Worm (Caenorhabditis elegans) whole organism, L2 larva: ENCODE data around the gene C11G10.1.

ENCODE experiments used
- C34F6.9 ChIP-seq: fragments of 150-350 bp; optimal IDR thresholded peaks from 2 replicates; lab custom pipeline; 2014; ENCODE audit warnings: missing biosample characterization, missing genetic modification characterization
- F13H6.1 ChIP-seq: sonication (generic microtip); optimal IDR thresholded peaks from 2 replicates; lab custom pipeline; 2016; ENCODE audit warnings: missing genetic modification characterization, missing compliant biosample characterization
- R02D3.7 ChIP-seq: fragments of 150-350 bp; optimal IDR thresholded peaks from 2 replicates; lab custom pipeline; 2014; ENCODE audit warnings: missing biosample characterization, missing genetic modification characterization
- Y55F3AM.14 ChIP-seq: fragments of 200-800 bp; sonication (Bioruptor generic); optimal IDR thresholded peaks from 2 replicates; lab custom pipeline; 2018; ENCODE audit warnings: mild to moderate bottlenecking, missing genetic modification characterization, missing compliant biosample characterization
- ZK546.5 ChIP-seq: sonication (generic microtip); optimal IDR thresholded peaks from 2 replicates; lab custom pipeline; 2017; ENCODE audit warnings: missing biosample characterization, missing genetic modification characterization
- alr-1 ChIP-seq: fragments of 150-350 bp; optimal IDR thresholded peaks from 2 replicates; lab custom pipeline; 2014; ENCODE audit warnings: missing biosample characterization, missing genetic modification characterization
- aly-2 ChIP-seq: fragments of 150-350 bp; optimal IDR thresholded peaks from 2 replicates; lab custom pipeline; 2014; ENCODE audit warnings: missing biosample characterization, missing genetic modification characterization
- ama-1 ChIP-seq: fragments of 150-350 bp; optimal IDR thresholded peaks from 2 replicates; lab custom pipeline; 2018; ENCODE audit warnings: inconsistent platforms
- blmp-1 ChIP-seq: sonication (generic microtip); optimal IDR thresholded peaks from 2 replicates; lab custom pipeline; 2017; ENCODE audit warnings: missing genetic modification characterization, mild to moderate bottlenecking, missing compliant biosample characterization, antibody characterized with exemption, moderate library complexity; ENCODE audit not compliant: insufficient read depth
- ceh-16 ChIP-seq: fragments of 150-350 bp; optimal IDR thresholded peaks from 2 replicates; lab custom pipeline; 2014; ENCODE audit warnings: missing biosample characterization, missing genetic modification characterization
- ceh-82 ChIP-seq: fragments of 150-350 bp; optimal IDR thresholded peaks from 2 replicates; lab custom pipeline; 2014; ENCODE audit warnings: missing biosample characterization, missing genetic modification characterization
- crh-2 ChIP-seq: sonication (generic microtip); optimal IDR thresholded peaks from 2 replicates; lab custom pipeline; 2017; ENCODE audit warnings: missing biosample characterization, missing genetic modification characterization
- dmd-4 ChIP-seq: sonication (generic microtip); optimal IDR thresholded peaks from 2 replicates; lab custom pipeline; 2017; ENCODE audit warnings: missing biosample characterization, missing genetic modification characterization
- egl-27 ChIP-seq: sonication (generic microtip); optimal IDR thresholded peaks from 3 replicates; lab custom pipeline; 2017; ENCODE audit warnings: missing biosample characterization, missing genetic modification reagents, missing genetic modification characterization
- elt-1 ChIP-seq: fragments of 150-350 bp; optimal IDR thresholded peaks from 2 replicates; lab custom pipeline; 2014; ENCODE audit warnings: missing biosample characterization, missing genetic modification characterization
- elt-3 ChIP-seq: sonication (generic microtip); optimal IDR thresholded peaks from 2 replicates; lab custom pipeline; 2017; ENCODE audit warnings: missing biosample characterization, missing genetic modification characterization
- fos-1 ChIP-seq: fragments of 150-350 bp; optimal IDR thresholded peaks from 2 replicates; lab custom pipeline; 2014; ENCODE audit warnings: missing biosample characterization, missing genetic modification characterization
- gmeb-1 ChIP-seq: fragments of 150-350 bp; optimal IDR thresholded peaks from 2 replicates; lab custom pipeline; 2014; ENCODE audit warnings: missing biosample characterization, missing genetic modification characterization
- lin-11 ChIP-seq: fragments of 150-350 bp; sonication (generic microtip); optimal IDR thresholded peaks from 2 replicates; lab custom pipeline; 2014; ENCODE audit warnings: missing biosample characterization, missing genetic modification characterization, inconsistent platforms, mixed read lengths
- lin-13 ChIP-seq: fragments of 150-350 bp; optimal IDR thresholded peaks from 2 replicates; lab custom pipeline; 2014; ENCODE audit warnings: missing biosample characterization, missing genetic modification reagents, missing genetic modification characterization
- lin-39 ChIP-seq: fragments of 150-350 bp; optimal IDR thresholded peaks from 2 replicates; lab custom pipeline; 2014; ENCODE audit warnings: missing biosample characterization, missing genetic modification reagents, missing genetic modification characterization
- lsy-2 ChIP-seq, 2 experiments: fragments of 150-350 bp in 1 of 2; sonication (generic microtip) in 1 of 2; optimal IDR thresholded peaks; 2 replicates each; lab custom pipeline; 2014 to 2017; ENCODE audit warnings: missing biosample characterization in 2 of 2, missing genetic modification characterization in 2 of 2
- mab-5 ChIP-seq: fragments of 150-350 bp; optimal IDR thresholded peaks from 2 replicates; lab custom pipeline; 2014; ENCODE audit warnings: missing biosample characterization, missing genetic modification characterization
- mbf-1 ChIP-seq: sonication (generic microtip); optimal IDR thresholded peaks from 2 replicates; lab custom pipeline; 2017; ENCODE audit warnings: missing biosample characterization, missing genetic modification characterization
- mdl-1 ChIP-seq, 2 experiments: fragments of 150-350 bp in 1 of 2; sonication (generic microtip) in 1 of 2; optimal IDR thresholded peaks; 2 replicates each; lab custom pipeline; 2017; ENCODE audit warnings: missing biosample characterization in 2 of 2, missing genetic modification characterization in 2 of 2
- nhr-10 ChIP-seq: sonication (generic microtip); optimal IDR thresholded peaks from 2 replicates; lab custom pipeline; 2017; ENCODE audit warnings: missing biosample characterization, missing genetic modification characterization
- nhr-11 ChIP-seq: fragments of 150-350 bp; optimal IDR thresholded peaks from 2 replicates; lab custom pipeline; 2014; ENCODE audit warnings: missing biosample characterization, missing genetic modification characterization
- nhr-12 ChIP-seq: fragments of 150-350 bp; optimal IDR thresholded peaks from 2 replicates; lab custom pipeline; 2014; ENCODE audit warnings: missing biosample characterization, missing genetic modification characterization
- nhr-129 ChIP-seq: fragments of 150-350 bp; optimal IDR thresholded peaks from 2 replicates; lab custom pipeline; 2014; ENCODE audit warnings: missing biosample characterization, missing genetic modification characterization
- nhr-21 ChIP-seq: fragments of 150-350 bp; optimal IDR thresholded peaks from 2 replicates; lab custom pipeline; 2014; ENCODE audit warnings: missing biosample characterization, missing genetic modification characterization
- nhr-23 ChIP-seq: fragments of 150-350 bp; optimal IDR thresholded peaks from 2 replicates; lab custom pipeline; 2014; ENCODE audit warnings: missing biosample characterization, missing genetic modification reagents, missing genetic modification characterization
- nhr-237 ChIP-seq: fragments of 150-350 bp; optimal IDR thresholded peaks from 2 replicates; lab custom pipeline; 2014; ENCODE audit warnings: missing biosample characterization, missing genetic modification characterization
- nhr-25 ChIP-seq: fragments of 150-350 bp; sonication (generic microtip); optimal IDR thresholded peaks from 3 replicates; lab custom pipeline; 2014; ENCODE audit warnings: missing biosample characterization, missing genetic modification characterization
- nhr-6 ChIP-seq: fragments of 150-350 bp; optimal IDR thresholded peaks from 2 replicates; lab custom pipeline; 2014; ENCODE audit warnings: missing biosample characterization, missing genetic modification characterization
- nhr-77 ChIP-seq: fragments of 150-350 bp; optimal IDR thresholded peaks from 2 replicates; lab custom pipeline; 2014; ENCODE audit warnings: missing biosample characterization, missing genetic modification characterization
- peb-1 ChIP-seq: fragments of 150-350 bp; optimal IDR thresholded peaks from 2 replicates; lab custom pipeline; 2014; ENCODE audit warnings: missing biosample characterization, missing genetic modification characterization
- sem-4 ChIP-seq: fragments of 150-350 bp; optimal IDR thresholded peaks from 2 replicates; lab custom pipeline; 2014; ENCODE audit warnings: missing biosample characterization, missing genetic modification reagents, missing genetic modification characterization
- skn-1 ChIP-seq: sonication (generic microtip); optimal IDR thresholded peaks from 2 replicates; lab custom pipeline; 2017; ENCODE audit warnings: missing biosample characterization, missing genetic modification characterization
- sma-3 ChIP-seq: sonication (generic microtip); optimal IDR thresholded peaks from 2 replicates; lab custom pipeline; 2016; ENCODE audit warnings: missing genetic modification reagents, missing genetic modification characterization, missing compliant biosample characterization
- sma-9 ChIP-seq, 2 experiments: fragments of 150-350 bp in 1 of 2; sonication (generic microtip) in 1 of 2; optimal IDR thresholded peaks; 2 replicates each; lab custom pipeline; 2014 to 2016; ENCODE audit warnings: missing genetic modification characterization in 2 of 2, mild to moderate bottlenecking in 1 of 2, missing biosample characterization in 1 of 2, missing compliant biosample characterization in 1 of 2, missing genetic modification reagents in 1 of 2, moderate library complexity in 1 of 2
- snpc-4 ChIP-seq: fragments of 150-350 bp; optimal IDR thresholded peaks from 2 replicates; lab custom pipeline; 2014; ENCODE audit warnings: missing biosample characterization, missing genetic modification characterization
- unc-39 ChIP-seq: fragments of 150-350 bp; optimal IDR thresholded peaks from 2 replicates; lab custom pipeline; 2014; ENCODE audit warnings: missing biosample characterization, missing genetic modification characterization
- unc-55 ChIP-seq: fragments of 150-350 bp; sonication (generic microtip); optimal IDR thresholded peaks from 3 replicates; lab custom pipeline; 2014; ENCODE audit warnings: missing biosample characterization, missing genetic modification reagents, missing genetic modification characterization
- unc-62 ChIP-seq: fragments of 150-350 bp; optimal IDR thresholded peaks from 2 replicates; lab custom pipeline; 2014; ENCODE audit warnings: missing biosample characterization, missing genetic modification reagents, missing genetic modification characterization
- zag-1 ChIP-seq: fragments of 150-350 bp; optimal IDR thresholded peaks from 2 replicates; lab custom pipeline; 2014; ENCODE audit warnings: missing biosample characterization, missing genetic modification characterization
- ztf-1 ChIP-seq: fragments of 200-800 bp; sonication (Bioruptor generic); conservative IDR thresholded peaks from 2 replicates; pipeline ENCODE4 v1.3.6; 2022; ENCODE audit warnings: missing genetic modification characterization, missing compliant biosample characterization
- ztf-11 ChIP-seq: sonication (generic microtip); optimal IDR thresholded peaks from 2 replicates; lab custom pipeline; 2017; ENCODE audit warnings: missing biosample characterization, missing genetic modification characterization
- ztf-4 ChIP-seq: fragments of 150-350 bp; optimal IDR thresholded peaks from 2 replicates; lab custom pipeline; 2014; ENCODE audit warnings: missing biosample characterization, missing genetic modification characterization

C11G10.1 gene

ce11 chrX:15158699-15159312 is at the start of gene C11G10.1:
Gene C11G10.1, minus strand, starts transcription at chrX:15158749.
- peak; percentile 18 for TF ChIP-seq nhr-25
- peak in 1 of 2 experiments; percentile 8 for TF ChIP-seq lsy-2 (tag; optimal IDR thresholded peaks at IDR 0.05; lab: Kevin White, UChicago)
- peak; percentile 15 for TF ChIP-seq sma-9 (GFP tag; optimal IDR thresholded peaks at IDR 0.05; lab: Kevin White, UChicago)
- TF ChIP-seq sma-9 (tag; optimal IDR thresholded peaks at IDR 0.05; lab: Kevin White, UChicago): no peak
- no peak for TF ChIP-seq ztf-11
- no peak for TF ChIP-seq sma-3
- TF ChIP-seq dmd-4 (tag; lab: Kevin White, UChicago): no peak
- no peak for TF ChIP-seq R02D3.7 (tag; lab: Kevin White, UChicago)
- peak; percentile 31 for TF ChIP-seq gmeb-1 (tag; lab: Kevin White, UChicago)
- TF ChIP-seq ceh-82 (tag; lab: Kevin White, UChicago): no peak
- no peak for TF ChIP-seq elt-1 (tag; lab: Kevin White, UChicago)
- TF ChIP-seq nhr-77 (tag; lab: Kevin White, UChicago): no peak
- peak; percentile 76 for TF ChIP-seq nhr-21 (tag; lab: Kevin White, UChicago)
- TF ChIP-seq F13H6.1 (tag; lab: Kevin White, UChicago): no peak

- TF ChIP-seq snpc-4 (tag; lab: Kevin White, UChicago) (no peak), ztf-4 (tag; lab: Kevin White, UChicago) (no peak), nhr-23 (tag; lab: Kevin White, UChicago) (no peak), nhr-25 (no peak), blmp-1 (tag; lab: Kevin White, UChicago) (no peak), ztf-11 (no peak), nhr-12 (no peak), R02D3.7 (tag; lab: Kevin White, UChicago) (no peak), gmeb-1 (tag; lab: Kevin White, UChicago) (peak; percentile 59), skn-1 (tag; lab: Kevin White, UChicago) (no peak), ama-1 (lab: Kevin White, UChicago) (no peak), mdl-1 (tag; optimal IDR thresholded peaks at IDR 0.05; lab: Kevin White, UChicago) (no peak), zag-1 (tag; lab: Kevin White, UChicago) (no peak), ceh-16 (tag; lab: Kevin White, UChicago) (no peak), crh-2 (tag; lab: Kevin White, UChicago) (peak; percentile 17), nhr-10 (no peak), nhr-129 (tag; lab: Kevin White, UChicago) (peak; percentile 51), unc-39 (tag; lab: Kevin White, UChicago) (no peak), peb-1 (no peak), elt-1 (tag; lab: Kevin White, UChicago) (no peak), alr-1 (no peak), nhr-6 (tag; lab: Kevin White, UChicago) (no peak), aly-2 (tag; lab: Kevin White, UChicago) (no peak), sma-9 (GFP tag; optimal IDR thresholded peaks at IDR 0.05; lab: Kevin White, UChicago) (peak; percentile 75), sma-9 (tag; optimal IDR thresholded peaks at IDR 0.05; lab: Kevin White, UChicago) (no peak), lin-11 (tag; lab: Kevin White, UChicago) (peak; percentile 32), ceh-82 (tag; lab: Kevin White, UChicago) (no peak), nhr-237 (tag; lab: Kevin White, UChicago) (no peak), nhr-21 (tag; lab: Kevin White, UChicago) (peak; percentile 66), ztf-1 (GFP tag; lab: Robert Waterston, UW) (no peak), egl-27 (peak; percentile 46), lsy-2 (tag; optimal IDR thresholded peaks at IDR 0.05; lab: Kevin White, UChicago) (peak in 1 of 2 experiments; percentile 61), mab-5 (tag; lab: Kevin White, UChicago) (no peak), lin-39 (tag; lab: Kevin White, UChicago) (no peak), C34F6.9 (tag; lab: Kevin White, UChicago) (no peak), unc-55 (GFP tag; lab: Kevin White, UChicago) (peak; percentile 65), Y55F3AM.14 (peak; percentile 48), nhr-77 (tag; lab: Kevin White, UChicago) (peak; percentile 15), elt-3 (tag; lab: Kevin White, UChicago) (no peak), sma-3 (peak; percentile 66), unc-62 (GFP tag; lab: Kevin White, UChicago) (no peak), ZK546.5 (tag; lab: Kevin White, UChicago) (no peak), F13H6.1 (tag; lab: Kevin White, UChicago) (peak; percentile 39), mbf-1 (tag; lab: Kevin White, UChicago) (no peak), nhr-11 (no peak), dmd-4 (tag; lab: Kevin White, UChicago) (no peak), lin-13 (GFP tag; lab: Kevin White, UChicago) (peak; percentile 25), fos-1 (tag; lab: Kevin White, UChicago) (peak; percentile 48), sem-4 (peak; percentile 26)
- TF ChIP-seq, all 48 proteins: peak for 16
Measured at ce11 chrX:15200720-15201119, 42.2 kb upstream of the C11G10.1 start.
